Fruit fly (Drosophila melanogaster) whole organism, embryonic: ENCODE results near the gene spirit.

Experiments used
- Ada2b ChIP-seq: fragments of 200-800 bp; sonication (Bioruptor generic); IDR thresholded peaks from 2 replicates; pipeline ENCODE4 v1.3.6; 2022; ENCODE audit warnings: missing biosample characterization, missing genetic modification characterization
- Aef1 ChIP-seq: fragments of 200-800 bp; sonication (Bioruptor generic); IDR thresholded peaks from 3 replicates; pipeline ENCODE4 v1.3.6; 2022; ENCODE audit warnings: missing biosample characterization, missing genetic modification characterization
- Blimp-1 ChIP-seq: fragments of 200-800 bp; sonication (Bioruptor generic); optimal IDR thresholded peaks from 3 replicates; lab custom pipeline; 2018; ENCODE audit warnings: missing biosample characterization, missing genetic modification characterization, mild to moderate bottlenecking, moderate library complexity, missing genetic modification reagents
- CG10209 ChIP-seq: fragments of 200-800 bp; sonication (Bioruptor generic); optimal IDR thresholded peaks from 3 replicates; lab custom pipeline; 2017; ENCODE audit warnings: missing biosample characterization, mild to moderate bottlenecking, missing genetic modification characterization, missing genetic modification reagents
- CG10979 ChIP-seq: fragments of 200-800 bp; sonication (Bioruptor generic); optimal IDR thresholded peaks from 2 replicates; lab custom pipeline; 2018; ENCODE audit warnings: missing biosample characterization, mild to moderate bottlenecking, missing genetic modification characterization, moderate library complexity
- CG11456 ChIP-seq: fragments of 200-800 bp; sonication (Bioruptor generic); IDR thresholded peaks from 3 replicates; pipeline ENCODE4 v1.3.6; 2022; ENCODE audit warnings: missing biosample characterization, missing genetic modification characterization
- CG14014 ChIP-seq: fragments of 200-800 bp; sonication (Bioruptor generic); IDR thresholded peaks from 2 replicates; pipeline ENCODE4 v1.3.6; 2022; ENCODE audit warnings: missing biosample characterization, missing genetic modification characterization
- CG14441 ChIP-seq: fragments of 200-800 bp; sonication (Bioruptor generic); IDR thresholded peaks from 2 replicates; pipeline ENCODE4 v1.3.6; 2022; ENCODE audit warnings: missing biosample characterization, missing genetic modification characterization
- CG1603 ChIP-seq: fragments of 200-800 bp; sonication (Bioruptor generic); optimal IDR thresholded peaks from 2 replicates; lab custom pipeline; 2019; ENCODE audit warnings: missing biosample characterization, mild to moderate bottlenecking, missing genetic modification characterization, moderate library complexity
- CG16863 ChIP-seq: fragments of 200-800 bp; sonication (Bioruptor generic); optimal IDR thresholded peaks from 3 replicates; lab custom pipeline; 2016; ENCODE audit warnings: missing biosample characterization, missing genetic modification characterization
- CG2116 ChIP-seq: fragments of 200-800 bp; sonication (Bioruptor generic); optimal IDR thresholded peaks from 3 replicates; lab custom pipeline; 2018; ENCODE audit warnings: missing biosample characterization, mild to moderate bottlenecking, missing genetic modification characterization
- CG2120 ChIP-seq: fragments of 200-800 bp; sonication (Bioruptor generic); optimal IDR thresholded peaks from 3 replicates; lab custom pipeline; 2016; ENCODE audit warnings: missing biosample characterization, missing genetic modification characterization
- CG33213 ChIP-seq: fragments of 200-800 bp; sonication (Bioruptor generic); optimal IDR thresholded peaks from 3 replicates; lab custom pipeline; 2016; ENCODE audit warnings: missing biosample characterization, missing genetic modification characterization
- CG34376 ChIP-seq: fragments of 200-800 bp; sonication (Bioruptor generic); optimal IDR thresholded peaks from 2 replicates; lab custom pipeline; 2018; ENCODE audit warnings: missing biosample characterization, mild to moderate bottlenecking, missing genetic modification characterization
- CG7963 ChIP-seq: fragments of 200-800 bp; sonication (Bioruptor generic); IDR thresholded peaks from 3 replicates; pipeline ENCODE4 v1.3.6; 2022; ENCODE audit warnings: missing biosample characterization, missing genetic modification characterization; ENCODE audit not compliant: partially characterized antibody
- CG8290 ChIP-seq, 3 experiments: fragments of 200-800 bp; sonication (Bioruptor generic); optimal IDR thresholded peaks; 2 replicates each; lab custom pipeline; 2016 to 2019; ENCODE audit warnings: missing biosample characterization in 3 of 3, missing genetic modification characterization in 3 of 3, mild to moderate bottlenecking in 2 of 3, moderate library complexity in 1 of 3
- CG9727 ChIP-seq: fragments of 200-800 bp; sonication (Bioruptor generic); optimal IDR thresholded peaks from 3 replicates; lab custom pipeline; 2017; ENCODE audit warnings: missing biosample characterization, mild to moderate bottlenecking, missing genetic modification characterization
- Ets65A ChIP-seq: fragments of 200-800 bp; sonication (Bioruptor generic); peaks from one replicate; lab custom pipeline; 2016; ENCODE audit warnings: missing biosample characterization, missing genetic modification characterization
- HLH3B ChIP-seq: fragments of 200-800 bp; sonication (Bioruptor generic); IDR thresholded peaks from 2 replicates; pipeline ENCODE4 v1.3.6; 2022; ENCODE audit warnings: missing biosample characterization, missing genetic modification characterization
- Hmr ChIP-seq: fragments of 200-800 bp; sonication (Bioruptor generic); optimal IDR thresholded peaks from 3 replicates; lab custom pipeline; 2017; ENCODE audit warnings: mild to moderate bottlenecking, missing biosample characterization, missing genetic modification reagents, missing genetic modification characterization
- Hr3 ChIP-seq: fragments of 200-800 bp; sonication (Bioruptor generic); optimal IDR thresholded peaks from 3 replicates; lab custom pipeline; 2016; ENCODE audit warnings: missing biosample characterization, missing genetic modification characterization
- Hr51 ChIP-seq, 2 experiments: fragments of 200-800 bp; sonication (Bioruptor generic); optimal IDR thresholded peaks; 2 replicates in 1 of 2; 3 replicates in 1 of 2; lab custom pipeline; 2016 to 2018; ENCODE audit warnings: missing biosample characterization in 2 of 2, missing genetic modification characterization in 2 of 2, mild to moderate bottlenecking in 1 of 2, moderate library complexity in 1 of 2
- Hsf ChIP-seq: fragments of 200-800 bp; sonication (Bioruptor generic); optimal IDR thresholded peaks from 3 replicates; lab custom pipeline; 2016; ENCODE audit warnings: missing biosample characterization, missing genetic modification characterization
- Oli ChIP-seq: fragments of 200-800 bp; sonication (Bioruptor generic); optimal IDR thresholded peaks from 2 replicates; lab custom pipeline; 2018; ENCODE audit warnings: missing biosample characterization, mild to moderate bottlenecking, missing genetic modification characterization, moderate library complexity
- Optix ChIP-seq: fragments of 200-800 bp; sonication (Bioruptor generic); IDR thresholded peaks from 3 replicates; pipeline ENCODE4 v1.3.6; 2022; ENCODE audit warnings: missing biosample characterization, missing genetic modification characterization
- Pdp1 ChIP-seq, 2 experiments: fragments of 200-800 bp; sonication (Bioruptor generic); optimal IDR thresholded peaks; 3 replicates each; lab custom pipeline; 2016; ENCODE audit warnings: missing biosample characterization in 2 of 2, missing genetic modification characterization in 2 of 2, mild to moderate bottlenecking in 1 of 2, moderate library complexity in 1 of 2
- Xbp1 ChIP-seq: fragments of 200-800 bp; sonication (Bioruptor generic); optimal IDR thresholded peaks from 3 replicates; lab custom pipeline; 2016; ENCODE audit warnings: missing biosample characterization, mild to moderate bottlenecking, missing genetic modification characterization
- Xrp1 ChIP-seq: fragments of 200-800 bp; sonication (Bioruptor generic); IDR thresholded peaks from 2 replicates; pipeline ENCODE4 v1.3.6; 2022; ENCODE audit warnings: missing biosample characterization, missing genetic modification characterization
- bowl ChIP-seq: fragments of 200-800 bp; sonication (Bioruptor generic); IDR thresholded peaks from 2 replicates; pipeline ENCODE4 v1.3.6; 2022; ENCODE audit warnings: missing biosample characterization, missing genetic modification characterization
- bsh ChIP-seq, 2 experiments: fragments of 200-800 bp; sonication (Bioruptor generic); optimal IDR thresholded peaks; 2 replicates each; lab custom pipeline; 2017 to 2018; ENCODE audit warnings: mild to moderate bottlenecking in 2 of 2, missing biosample characterization in 2 of 2, missing genetic modification characterization in 2 of 2, moderate library complexity in 1 of 2
- ci ChIP-seq: fragments of 200-800 bp; sonication (Bioruptor generic); IDR thresholded peaks from 3 replicates; pipeline ENCODE4 v1.3.6; 2022; ENCODE audit warnings: missing biosample characterization, missing genetic modification characterization
- ems ChIP-seq: fragments of 200-800 bp; sonication (Bioruptor generic); optimal IDR thresholded peaks from 3 replicates; lab custom pipeline; 2016; ENCODE audit warnings: missing biosample characterization, missing genetic modification characterization
- exex ChIP-seq: fragments of 200-800 bp; sonication (Bioruptor generic); optimal IDR thresholded peaks from 4 replicates; lab custom pipeline; 2018; ENCODE audit warnings: missing biosample characterization, mild to moderate bottlenecking, missing genetic modification characterization, moderate library complexity
- ham ChIP-seq: fragments of 200-800 bp; sonication (Bioruptor generic); IDR thresholded peaks from 2 replicates; pipeline ENCODE4 v1.3.6; 2022; ENCODE audit warnings: missing biosample characterization, missing genetic modification characterization
- kay ChIP-seq: fragments of 200-800 bp; sonication (Bioruptor generic); optimal IDR thresholded peaks from 2 replicates; lab custom pipeline; 2016; ENCODE audit warnings: missing biosample characterization, missing genetic modification characterization
- lab ChIP-seq: fragments of 200-800 bp; sonication (Bioruptor generic); optimal IDR thresholded peaks from 3 replicates; lab custom pipeline; 2017; ENCODE audit warnings: missing biosample characterization, missing genetic modification characterization, mild to moderate bottlenecking, moderate library complexity, missing genetic modification reagents
- lbe ChIP-seq: fragments of 200-800 bp; sonication (Bioruptor generic); optimal IDR thresholded peaks from 2 replicates; lab custom pipeline; 2016; ENCODE audit warnings: missing biosample characterization, mild to moderate bottlenecking, missing genetic modification characterization
- lmd ChIP-seq: fragments of 200-800 bp; sonication (Bioruptor generic); IDR thresholded peaks from 2 replicates; pipeline ENCODE4 v1.3.6; 2022; ENCODE audit warnings: missing biosample characterization, missing genetic modification characterization
- lov ChIP-seq, 2 experiments: fragments of 200-800 bp in 1 of 2; fragments of >200 bp in 1 of 2; sonication (Bioruptor generic) in 1 of 2; IDR thresholded peaks in 1 of 2; optimal IDR thresholded peaks in 1 of 2; 2 replicates in 1 of 2; 3 replicates in 1 of 2; pipeline versions ENCODE4 v1.3.6 to Lab custom; 2017 to 2022; ENCODE audit warnings: missing biosample characterization in 1 of 2, missing genetic modification characterization in 1 of 2
- org-1 ChIP-seq: fragments of 200-800 bp; sonication (Bioruptor generic); optimal IDR thresholded peaks from 2 replicates; lab custom pipeline; 2017; ENCODE audit warnings: missing biosample characterization, missing genetic modification characterization
- pho ChIP-seq: fragments of 200-800 bp; sonication (Bioruptor generic); optimal IDR thresholded peaks from 2 replicates; lab custom pipeline; 2016; ENCODE audit warnings: missing biosample characterization, missing genetic modification characterization
- phol ChIP-seq: fragments of 200-800 bp; sonication (Bioruptor generic); optimal IDR thresholded peaks from 3 replicates; lab custom pipeline; 2018; ENCODE audit warnings: missing biosample characterization, mild to moderate bottlenecking, missing genetic modification characterization, moderate library complexity
- row ChIP-seq: fragments of 200-800 bp; sonication (Bioruptor generic); IDR thresholded peaks from 3 replicates; pipeline ENCODE4 v1.3.6; 2022; ENCODE audit warnings: missing biosample characterization, missing genetic modification characterization
- seq ChIP-seq: fragments of 200-800 bp; sonication (Bioruptor generic); IDR thresholded peaks from 2 replicates; pipeline ENCODE4 v1.3.6; 2022; ENCODE audit warnings: missing biosample characterization, missing genetic modification characterization
- ssp ChIP-seq: fragments of 200-800 bp; sonication (Bioruptor generic); IDR thresholded peaks from 2 replicates; pipeline ENCODE4 v1.3.6; 2022; ENCODE audit warnings: missing biosample characterization, missing genetic modification characterization
- sug ChIP-seq: fragments of 200-800 bp; optimal IDR thresholded peaks from 2 replicates; lab custom pipeline; 2019; ENCODE audit warnings: missing biosample characterization, mild to moderate bottlenecking, missing genetic modification characterization, moderate library complexity
- unpg ChIP-seq: fragments of 200-800 bp; sonication (Bioruptor generic); optimal IDR thresholded peaks from 3 replicates; lab custom pipeline; 2018; ENCODE audit warnings: missing biosample characterization, mild to moderate bottlenecking, missing genetic modification characterization, moderate library complexity
- vvl ChIP-seq: fragments of 200-800 bp; sonication (Bioruptor generic); IDR thresholded peaks from 2 replicates; pipeline ENCODE4 v1.3.6; 2022; ENCODE audit warnings: missing biosample characterization, missing genetic modification characterization

Gene spirit

dm6 chrX:8574672-8575350, 1.4 kb upstream of the spirit start (continued):
- TF ChIP-seq Ada2b (GFP tag; lab: Robert Waterston, UW): peak; percentile 28; the same call in 1 of the 2 replicates
- TF ChIP-seq HLH3B: peak; percentile 34; the same call in 1 of the 2 replicates
- peak; percentile 53 for TF ChIP-seq Hmr (GFP tag; lab: Kevin White, UChicago)
- peak; percentile 33 for TF ChIP-seq Oli (tag; lab: Kevin White, UChicago)
- TF ChIP-seq CG9727 (GFP tag; lab: Kevin White, UChicago): peak; percentile 35
- peak; percentile 44; the same call in 2 of the 3 replicates for TF ChIP-seq Aef1 (GFP tag; lab: Robert Waterston, UW)
- no peak for TF ChIP-seq CG34376 (GFP tag; lab: Kevin White, UChicago)
- TF ChIP-seq lov (optimal IDR thresholded peaks at IDR 0.05; lab: Kevin White, UChicago): no peak
- no peak for TF ChIP-seq lov (GFP tag; IDR thresholded peaks at IDR 0.05; lab: Robert Waterston, UW)
- peak; percentile 68; the same call in 2 of the 3 replicates for TF ChIP-seq ci (GFP tag; lab: Robert Waterston, UW)
- TF ChIP-seq CG1603: peak; percentile 50
- peak; percentile 29 for TF ChIP-seq CG2116 (GFP tag; lab: Kevin White, UChicago)
- no peak for TF ChIP-seq ham (GFP tag; lab: Robert Waterston, UW)
- TF ChIP-seq Hr3 (GFP tag; lab: Kevin White, UChicago): peak; percentile 39
- peak; percentile 18; the same call in 1 of the 2 replicates for TF ChIP-seq bowl (GFP tag; lab: Robert Waterston, UW)
- peak; percentile 59; the same call in 1 of the 2 replicates for TF ChIP-seq vvl (GFP tag; lab: Robert Waterston, UW)
- TF ChIP-seq CG10979 (tag; lab: Kevin White, UChicago): peak; percentile 11
- TF ChIP-seq seq: no peak
- peak; percentile 46 for TF ChIP-seq Xrp1
- no peak for TF ChIP-seq CG7963
- peak; percentile 31; the same call in 1 of the 2 replicates for TF ChIP-seq lmd
- peak; percentile 45 for TF ChIP-seq kay
- peak in 1 of 2 experiments; percentile 8 for TF ChIP-seq bsh (GFP tag; optimal IDR thresholded peaks at IDR 0.05; lab: Kevin White, UChicago)
- peak; percentile 39 for TF ChIP-seq ems (GFP tag; lab: Kevin White, UChicago)
- no peak for TF ChIP-seq CG33213
- TF ChIP-seq pho (GFP tag; lab: Kevin White, UChicago): peak; percentile 9
- TF ChIP-seq Pdp1 (GFP tag; optimal IDR thresholded peaks at IDR 0.05; lab: Kevin White, UChicago): peak in 1 of 2 experiments; percentile 13
- TF ChIP-seq CG14014 (GFP tag; lab: Robert Waterston, UW): peak; percentile 47; the same call in 1 of the 2 replicates
- no peak for TF ChIP-seq ssp
- TF ChIP-seq CG16863 (GFP tag; lab: Kevin White, UChicago): peak; percentile 9
- peak; percentile 34 for TF ChIP-seq lab (GFP tag; lab: Kevin White, UChicago)
- peak; percentile 53 for TF ChIP-seq row (GFP tag; lab: Robert Waterston, UW)
- peak; percentile 45 for TF ChIP-seq unpg (GFP tag; lab: Kevin White, UChicago)
- peak; percentile 5 for TF ChIP-seq Xbp1 (GFP tag; lab: Kevin White, UChicago)
- TF ChIP-seq Ets65A (GFP tag; lab: Kevin White, UChicago): peak; percentile 62
- peak; percentile 44 for TF ChIP-seq CG2120
- TF ChIP-seq Hsf (GFP tag; lab: Kevin White, UChicago): peak; percentile 28
- TF ChIP-seq CG11456 (GFP tag; lab: Robert Waterston, UW): 0 out of 3 replicates have a peak, but pooled peaks have one; percentile 39
- TF ChIP-seq CG8290 (GFP tag; optimal IDR thresholded peaks at IDR 0.05; lab: Kevin White, UChicago): no peak
- TF ChIP-seq CG8290 (tag; optimal IDR thresholded peaks at IDR 0.05; lab: Kevin White, UChicago): peak in 1 of 2 experiments; percentile 55
- TF ChIP-seq Hr51 (GFP tag; optimal IDR thresholded peaks at IDR 0.05; lab: Kevin White, UChicago): peak; percentile 9 to 40
- no peak for TF ChIP-seq Optix (GFP tag; lab: Robert Waterston, UW)
- no peak for TF ChIP-seq Blimp-1 (GFP tag; lab: Kevin White, UChicago)
- peak; percentile 25 for TF ChIP-seq lbe (GFP tag; lab: Kevin White, UChicago)
- peak; percentile 44 for TF ChIP-seq org-1 (GFP tag; lab: Kevin White, UChicago)
- TF ChIP-seq CG10209 (GFP tag; lab: Kevin White, UChicago): peak; percentile 13
- peak; percentile 46; the same call in 1 of the 2 replicates for TF ChIP-seq CG14441
- TF ChIP-seq sug (tag; lab: Kevin White, UChicago): peak; percentile 15
- TF ChIP-seq exex: peak; percentile 25
- TF ChIP-seq phol: peak; percentile 4
